Worm (Caenorhabditis elegans) whole organism, mixed stage, embryonic: ENCODE data around the gene cyp-34A10.

Source experiments
- elt-3 ChIP-seq: fragments of 150-350 bp; optimal IDR thresholded peaks from 2 replicates; lab custom pipeline; 2014; ENCODE audit warnings: missing biosample characterization, missing genetic modification characterization
- hlh-1 ChIP-seq: fragments of 150-350 bp; optimal IDR thresholded peaks from 2 replicates; lab custom pipeline; 2014; ENCODE audit warnings: missing biosample characterization, missing genetic modification reagents, missing genetic modification characterization
- mab-5 ChIP-seq: fragments of 150-350 bp; optimal IDR thresholded peaks from 2 replicates; lab custom pipeline; 2014; ENCODE audit warnings: missing biosample characterization, missing genetic modification characterization
- nhr-237 ChIP-seq: fragments of 150-350 bp; optimal IDR thresholded peaks from 2 replicates; lab custom pipeline; 2014; ENCODE audit warnings: missing biosample characterization, missing genetic modification characterization
- nhr-76 ChIP-seq: sonication (generic microtip); optimal IDR thresholded peaks from 2 replicates; lab custom pipeline; 2017; ENCODE audit warnings: missing biosample characterization, missing genetic modification characterization
- pha-4 ChIP-seq: fragments of 150-350 bp; optimal IDR thresholded peaks from 2 replicates; lab custom pipeline; 2018; ENCODE audit warnings: missing biosample characterization, missing genetic modification reagents, missing genetic modification characterization
- snpc-4 ChIP-seq: fragments of 150-350 bp; optimal IDR thresholded peaks from 2 replicates; lab custom pipeline; 2014; ENCODE audit warnings: missing biosample characterization, missing genetic modification characterization
- unc-120 ChIP-seq: sonication (generic microtip); optimal IDR thresholded peaks from 2 replicates; lab custom pipeline; 2017; ENCODE audit warnings: missing genetic modification characterization, missing compliant biosample characterization; ENCODE audit not compliant: poor library complexity, severe bottlenecking
- unc-39 ChIP-seq: fragments of 150-350 bp; optimal IDR thresholded peaks from 2 replicates; lab custom pipeline; 2014; ENCODE audit warnings: missing biosample characterization, missing genetic modification characterization
- unc-62 ChIP-seq: fragments of 150-350 bp; optimal IDR thresholded peaks from 2 replicates; lab custom pipeline; 2014; ENCODE audit warnings: missing biosample characterization, missing genetic modification reagents, missing genetic modification characterization
- ztf-11 ChIP-seq: fragments of 150-350 bp; optimal IDR thresholded peaks from 2 replicates; lab custom pipeline; 2014; ENCODE audit warnings: missing biosample characterization, missing genetic modification characterization

- TF ChIP-seq unc-39: no peak
- no peak for TF ChIP-seq hlh-1
- TF ChIP-seq unc-120 (tag; lab: Kevin White, UChicago): no peak
- TF ChIP-seq ztf-11 (tag; lab: Kevin White, UChicago): no peak
- TF ChIP-seq snpc-4 (tag; lab: Kevin White, UChicago): no peak
- TF ChIP-seq unc-62 (GFP tag; lab: Kevin White, UChicago): no peak
- TF ChIP-seq nhr-76 (tag; lab: Kevin White, UChicago): no peak
- TF ChIP-seq elt-3 (tag; lab: Kevin White, UChicago): no peak
- no peak for TF ChIP-seq mab-5 (tag; lab: Kevin White, UChicago)
- TF ChIP-seq pha-4: no peak
- no peak for TF ChIP-seq nhr-237
Measured at ce11 chrV:4021776-4022175, 49.0 kb upstream of the cyp-34A10 start, which contains the start of gene K09D9.14.
